Worm (Caenorhabditis elegans): ENCODE measurements around the gene adm-4.

The adm-4 gene

DNA sequence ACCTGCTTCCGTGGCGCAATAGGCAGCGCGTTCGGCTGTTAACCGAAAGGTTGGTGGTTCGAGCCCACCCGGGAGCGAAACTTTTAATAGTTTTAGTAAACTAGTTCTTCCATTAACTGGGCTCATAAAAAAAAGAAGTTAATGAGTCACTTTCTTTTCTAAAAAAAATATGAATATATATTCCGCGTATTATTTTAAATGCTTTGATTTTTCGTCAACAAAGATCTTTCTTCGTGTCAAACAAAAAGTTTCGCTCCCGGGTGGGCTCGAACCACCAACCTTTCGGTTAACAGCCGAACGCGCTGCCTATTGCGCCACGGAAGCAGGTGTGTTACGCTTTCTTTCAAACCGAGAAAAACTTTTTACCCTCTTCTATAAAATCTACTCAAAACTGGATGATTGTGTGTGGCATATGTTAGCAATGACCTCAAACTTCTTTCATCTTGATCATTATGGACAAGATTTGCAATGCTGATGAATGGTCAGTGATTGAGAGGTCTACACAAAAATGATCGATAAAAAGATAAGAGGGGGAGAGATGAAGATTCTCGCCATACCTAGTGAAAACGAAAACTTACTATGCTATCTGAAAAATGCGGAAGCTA lies 24.3 kb downstream of the adm-4 start (continued):
- 0 out of 2 replicates have a peak, but pooled peaks have one; percentile 49 for TF ChIP-seq attf-6 (GFP tag; IDR thresholded peaks at IDR 0.05)
- TF ChIP-seq attf-5 (GFP tag; optimal IDR thresholded peaks at IDR 0.05) = peak; percentile 32
- TF ChIP-seq athp-1 (tag; optimal IDR thresholded peaks at IDR 0.05) = peak; percentile 57
- TF ChIP-seq let-526 (GFP tag; IDR thresholded peaks at IDR 0.05) = no peak
- TF ChIP-seq ceh-58 (GFP tag; IDR thresholded peaks at IDR 0.05) = no peak
- TF ChIP-seq hsf-1 (GFP tag; IDR thresholded peaks at IDR 0.05) = no peak
- 0 out of 2 replicates have a peak, but pooled peaks have one; percentile 50 for TF ChIP-seq ztf-28 (GFP tag; IDR thresholded peaks at IDR 0.05)
- TF ChIP-seq mel-28 (tag; optimal IDR thresholded peaks at IDR 0.05; ENCODE audit: borderline replicate concordance) = no peak
- TF ChIP-seq egl-44 (GFP tag; IDR thresholded peaks at IDR 0.05) = no peak
- 0 out of 2 replicates have a peak, but pooled peaks have one; percentile 61 for TF ChIP-seq pbrm-1 (GFP tag; IDR thresholded peaks at IDR 0.05)
- peak; percentile 62 for TF ChIP-seq nhr-90 (tag; optimal IDR thresholded peaks at IDR 0.05)
- TF ChIP-seq K12H6.12 (tag; optimal IDR thresholded peaks at IDR 0.05) = no peak
- no peak for TF ChIP-seq gei-17 (GFP tag; optimal IDR thresholded peaks at IDR 0.05)
- TF ChIP-seq nhr-27 (tag; optimal IDR thresholded peaks at IDR 0.05) = no peak
- no peak for TF ChIP-seq lir-1 (GFP tag; conservative IDR thresholded peaks at IDR 0.05)
- TF ChIP-seq mcd-1 (GFP tag; IDR thresholded peaks at IDR 0.05) = no peak; the same call in 1 of the 2 replicates
- no peak for TF ChIP-seq ccch-3 (GFP tag; optimal IDR thresholded peaks at IDR 0.05)
- TF ChIP-seq unc-62 (GFP tag; optimal IDR thresholded peaks at IDR 0.05) = no peak
- no peak for TF ChIP-seq F39B2.1 (GFP tag; IDR thresholded peaks at IDR 0.05)
- no peak for TF ChIP-seq F37B4.10 (GFP tag; IDR thresholded peaks at IDR 0.05)
- TF ChIP-seq lag-1 (GFP tag; IDR thresholded peaks at IDR 0.05) = no peak
- peak; percentile 38 for TF ChIP-seq snpc-3.4 (tag; optimal IDR thresholded peaks at IDR 0.05)
- TF ChIP-seq ets-4 (GFP tag; optimal IDR thresholded peaks at IDR 0.05) = no peak
- peak; percentile 73 for TF ChIP-seq B0261.1 (tag; optimal IDR thresholded peaks at IDR 0.05)
- no peak for TF ChIP-seq attf-3 (GFP tag; conservative IDR thresholded peaks at IDR 0.05)
- no peak for TF ChIP-seq B0035.1 (tag; optimal IDR thresholded peaks at IDR 0.05)
- no peak for TF ChIP-seq B0019.2 (GFP tag; conservative IDR thresholded peaks at IDR 0.05)
- 0 out of 2 replicates have a peak, but pooled peaks have one; percentile 48 for TF ChIP-seq aptf-3 (GFP tag; IDR thresholded peaks at IDR 0.05)
- no peak for TF ChIP-seq Y95B8A.8 (GFP tag; IDR thresholded peaks at IDR 0.05)
- TF ChIP-seq F33H1.4 (GFP tag; IDR thresholded peaks at IDR 0.05) = no peak
- no peak for TF ChIP-seq ceh-100 (GFP tag; IDR thresholded peaks at IDR 0.05)
- TF ChIP-seq somi-1 (GFP tag; optimal IDR thresholded peaks at IDR 0.05) = peak; percentile 25

DNA sequence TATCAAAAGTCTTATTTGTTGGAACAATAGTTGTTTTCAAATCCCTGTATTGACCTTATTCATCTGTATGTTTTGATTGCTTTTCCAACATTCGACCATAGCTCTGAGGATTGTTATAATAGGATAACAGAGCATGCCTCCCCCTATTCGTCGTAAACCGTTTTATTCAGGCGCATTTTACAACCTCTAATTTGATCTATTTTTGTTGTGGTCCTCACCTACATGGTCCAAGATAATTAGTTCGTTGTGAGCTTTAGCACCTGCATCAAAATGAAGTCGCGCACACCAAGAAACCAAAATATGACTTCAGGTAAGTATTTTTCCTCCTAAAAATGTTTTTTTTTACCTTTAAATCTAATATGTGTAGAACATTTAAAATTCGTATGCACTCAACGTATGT lies 45.3 kb downstream of the adm-4 start, which contains the start of gene deg-1:
Gene deg-1 (plus strand): TSS at position 301 of the 400 bp plus-strand sequence.
- no peak for TF ChIP-seq nfya-2 (GFP tag; IDR thresholded peaks at IDR 0.05)
- no peak for TF ChIP-seq hrde-1 (tag; optimal IDR thresholded peaks at IDR 0.05; ENCODE audit: borderline replicate concordance)
- TF ChIP-seq F57A8.1 (GFP tag; optimal IDR thresholded peaks at IDR 0.05) = no peak
- TF ChIP-seq mxl-1 (tag; optimal IDR thresholded peaks at IDR 0.05) = no peak

DNA sequence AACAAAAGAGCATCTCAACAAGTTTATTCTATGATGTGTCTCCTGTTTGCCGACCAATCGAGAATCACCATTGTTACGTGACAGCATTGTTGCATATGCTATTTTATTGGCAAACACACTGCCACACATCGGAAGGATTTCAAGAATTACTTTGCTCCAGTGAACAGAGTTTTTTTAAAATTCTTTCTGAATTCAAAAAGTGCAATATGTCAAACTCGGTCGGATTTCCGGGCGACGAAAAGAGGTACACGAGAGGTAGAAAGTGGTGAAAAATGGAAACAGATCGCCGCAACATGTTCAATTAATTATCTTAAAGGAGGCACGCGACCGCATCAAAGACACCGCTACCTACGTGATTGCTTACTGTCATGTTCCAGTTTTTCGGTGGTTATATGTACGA lies 48.0 kb downstream of the adm-4 start:
- TF ChIP-seq Y53G8AR.9 (GFP tag; conservative IDR thresholded peaks at IDR 0.05) = no peak
- TF ChIP-seq Y95B8A.8 (GFP tag; IDR thresholded peaks at IDR 0.05) = no peak
- TF ChIP-seq ztf-26 (tag; optimal IDR thresholded peaks at IDR 0.05) = no peak
- no peak for TF ChIP-seq mel-28 (tag; optimal IDR thresholded peaks at IDR 0.05; ENCODE audit: borderline replicate concordance)
- no peak for TF ChIP-seq unc-130 (GFP tag; optimal IDR thresholded peaks at IDR 0.05)
- no peak for TF ChIP-seq ama-1 (optimal IDR thresholded peaks at IDR 0.05)
- TF ChIP-seq ama-1 (GFP tag; optimal IDR thresholded peaks at IDR 0.05) = no peak
- no peak for TF ChIP-seq K11D2.4 (GFP tag; IDR thresholded peaks at IDR 0.05)
- TF ChIP-seq tbp1 (GFP tag; optimal IDR thresholded peaks at IDR 0.05) = no peak
- TF ChIP-seq attf-6 (GFP tag; IDR thresholded peaks at IDR 0.05) = no peak
- no peak for TF ChIP-seq pha-4 (tag; optimal IDR thresholded peaks at IDR 0.05)
- TF ChIP-seq somi-1 (GFP tag; optimal IDR thresholded peaks at IDR 0.05) = no peak
- TF ChIP-seq rcor-1 (GFP tag; IDR thresholded peaks at IDR 0.05) = no peak

Measured in whole organism, young adult.